Worm (Caenorhabditis elegans): ENCODE measurements around the gene dmsr-13.

ce11 chrV:6854711-6855110 lies 35.0 kb upstream of the dmsr-13 start, which contains the start of gene gpa-10:
- no peak for TF ChIP-seq elt-3 (tag; optimal IDR thresholded peaks at IDR 0.05)
- no peak for TF ChIP-seq ama-1 (optimal IDR thresholded peaks at IDR 0.05)
- TF ChIP-seq lin-11 (tag; optimal IDR thresholded peaks at IDR 0.05) = no peak

Measured in whole organism, L2 larva.